Worm (Caenorhabditis elegans) whole organism, dauer: ENCODE results near the gene elb-1.

Experiments used
- unc-62 ChIP-seq: sonication (generic microtip); optimal IDR thresholded peaks from 2 replicates; lab custom pipeline; 2017; ENCODE audit warnings: missing biosample characterization, missing genetic modification reagents, missing genetic modification characterization

elb-1 gene

DNA sequence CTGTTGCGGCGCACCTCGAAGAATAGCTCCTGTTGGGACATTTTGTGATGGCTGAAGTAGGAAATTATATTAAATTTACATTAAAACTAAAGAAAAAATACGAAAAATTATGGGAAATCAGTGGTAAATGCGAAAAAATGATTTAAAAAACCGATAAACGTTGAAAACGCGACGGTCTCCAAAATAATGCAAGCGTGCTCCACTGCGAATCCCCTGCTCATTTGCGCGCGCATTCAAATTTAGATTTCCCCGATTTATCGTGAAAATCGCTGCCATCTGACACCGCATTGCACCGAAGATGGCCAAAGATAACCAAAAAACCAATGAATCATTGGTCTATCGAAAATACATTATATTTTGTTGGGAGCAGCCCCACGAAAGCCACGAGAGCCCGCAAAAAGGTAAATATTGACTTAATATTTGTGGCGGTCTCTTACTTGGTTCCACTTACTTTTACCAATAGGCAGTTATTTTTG, at the start of gene elb-1, which contains the start of gene Y41C4A.11:
Gene elb-1 (minus strand): TSS at position 51 of the 476 bp plus-strand sequence.
Gene Y41C4A.11 (plus strand): TSS at position 461 of the 476 bp plus-strand sequence.
- no peak for TF ChIP-seq unc-62

DNA sequence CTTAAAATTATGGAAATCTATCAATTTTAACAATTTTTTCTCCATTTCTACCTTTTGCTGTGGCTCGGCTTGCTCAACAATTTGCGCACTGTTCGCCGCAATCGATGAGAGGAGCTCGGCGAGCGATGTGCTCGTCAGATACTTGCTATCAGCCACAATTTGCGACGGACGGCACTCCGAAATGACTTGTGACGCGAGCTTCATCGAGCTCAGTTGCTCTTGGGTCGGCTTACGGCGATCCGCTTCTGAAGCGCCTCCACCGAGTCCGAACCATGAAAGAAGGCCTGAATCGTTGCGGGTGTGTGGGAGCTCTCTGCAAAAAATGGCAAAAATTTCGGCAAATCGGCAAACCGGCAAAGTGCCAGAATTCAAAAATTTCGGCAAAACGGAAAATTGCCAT, 41.4 kb upstream of the elb-1 start:
- no peak for TF ChIP-seq unc-62

DNA sequence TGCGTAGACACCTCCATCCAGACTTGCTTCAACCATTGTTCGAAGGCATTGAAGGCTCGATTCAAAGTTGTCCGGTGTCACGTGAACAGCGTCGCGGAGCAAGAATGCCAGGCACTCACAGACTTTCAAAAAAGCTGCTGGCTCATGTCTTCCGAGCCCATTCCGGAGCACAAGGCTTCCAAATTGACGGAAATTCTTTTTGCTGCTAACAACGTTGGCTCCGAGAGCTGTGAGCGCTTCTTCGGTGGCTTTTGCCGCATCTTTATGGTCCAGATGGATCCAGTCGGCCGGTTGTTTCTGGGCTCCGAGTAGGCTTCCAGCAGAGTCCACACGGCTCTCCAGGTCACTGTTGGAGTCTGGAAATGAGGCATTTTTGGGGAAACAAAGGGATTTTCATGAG, 38.6 kb upstream of the elb-1 start:
- no peak for TF ChIP-seq unc-62

DNA sequence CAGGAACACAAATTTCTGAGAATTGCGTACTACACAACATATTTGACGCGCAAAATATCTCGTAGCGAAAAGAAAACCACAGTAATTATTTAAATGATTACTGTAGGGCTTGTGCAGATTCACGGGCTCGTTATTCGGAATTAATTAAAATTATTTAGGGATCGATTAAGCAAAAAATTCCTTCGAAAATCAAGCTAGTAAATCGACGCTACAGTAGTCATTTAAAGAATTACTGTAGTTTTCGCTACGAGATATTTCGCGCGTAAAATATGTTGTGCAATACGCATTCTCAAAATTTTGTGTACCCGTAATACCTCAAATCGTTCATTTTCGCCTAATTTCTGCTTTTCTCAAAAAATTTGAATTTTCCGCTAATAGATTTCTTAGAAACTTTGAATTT, 31.6 kb upstream of the elb-1 start:
- no peak for TF ChIP-seq unc-62

DNA sequence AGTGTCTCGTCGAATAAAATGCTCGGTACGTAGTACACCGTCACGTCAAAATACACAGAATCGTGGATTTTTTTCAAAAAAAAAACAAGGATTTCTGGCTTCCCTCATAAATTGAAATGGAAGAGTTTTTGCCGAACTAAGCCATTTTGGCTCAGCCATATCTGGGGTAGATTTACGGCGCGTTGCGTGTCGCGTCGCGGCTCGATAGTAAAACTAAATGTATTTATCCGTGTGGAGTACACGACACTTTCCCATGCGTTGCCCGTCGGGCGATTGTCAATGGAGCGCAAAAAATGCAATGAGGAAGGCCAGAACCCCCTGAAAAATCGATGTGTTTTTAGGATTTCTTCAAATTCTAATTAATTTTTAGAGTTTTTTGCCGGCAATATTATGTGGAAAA, 31.0 kb upstream of the elb-1 start:
- TF ChIP-seq unc-62, result no peak

DNA sequence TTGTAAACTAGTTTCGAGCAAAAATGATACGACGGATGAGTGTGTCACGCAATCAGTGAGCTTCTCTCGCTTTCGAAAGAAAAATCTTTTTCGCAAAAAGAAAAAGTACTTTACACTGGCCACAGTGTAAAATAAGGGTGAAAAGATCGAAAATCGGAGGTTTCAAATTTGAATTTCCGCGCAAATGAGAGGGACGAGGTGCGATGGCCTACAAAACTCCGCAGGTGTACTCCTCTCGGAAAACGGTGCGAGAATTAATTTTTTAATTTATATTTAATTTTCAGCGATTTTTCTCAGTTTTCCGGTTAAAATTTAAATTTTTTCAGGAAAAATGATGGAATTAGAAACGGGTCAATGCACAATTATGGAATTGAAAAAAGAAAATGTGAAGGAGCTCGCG, 27.5 kb upstream of the elb-1 start, which contains the start of gene mrt-2:
Gene mrt-2 (plus strand): TSS at position 49 of the 400 bp plus-strand sequence.
- no peak for TF ChIP-seq unc-62

DNA sequence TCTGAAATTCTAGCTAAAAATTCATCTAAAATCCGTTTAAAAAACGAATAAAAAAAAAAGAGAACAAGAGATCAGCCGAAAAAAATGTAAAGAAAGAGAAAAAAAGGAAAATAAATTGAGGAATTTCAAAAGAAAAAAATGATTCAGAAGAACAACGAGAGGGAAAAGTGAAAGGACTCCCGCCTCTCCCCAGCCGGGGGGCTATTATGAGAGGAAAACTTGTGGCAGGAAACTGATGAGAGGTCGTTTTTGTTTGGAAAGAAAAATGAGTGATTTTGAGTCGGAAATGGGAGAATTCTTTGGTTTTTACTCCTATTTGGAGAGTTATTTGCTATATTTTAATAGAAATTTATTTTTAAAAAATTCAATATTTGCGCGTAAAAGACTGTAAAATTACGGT, 22.9 kb upstream of the elb-1 start:
- TF ChIP-seq unc-62, result no peak

DNA sequence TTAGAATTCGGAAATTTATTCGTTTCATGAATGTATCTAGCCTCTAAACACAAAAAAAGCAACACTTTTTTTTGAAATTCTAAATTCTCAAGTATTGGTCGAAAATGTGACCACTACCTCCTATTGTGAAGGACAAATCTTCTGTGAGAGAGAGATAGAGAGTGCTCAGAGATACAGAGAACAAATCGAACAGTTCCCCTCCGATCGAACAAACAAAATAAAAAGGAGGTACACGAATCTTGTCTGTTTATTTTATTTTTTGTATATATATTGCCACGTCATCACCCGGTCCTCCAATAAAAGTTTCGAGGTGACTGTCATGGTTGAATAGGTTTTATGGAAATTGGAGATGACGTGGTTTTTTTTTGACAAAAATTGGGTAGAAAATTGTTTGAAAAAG, 21.6 kb upstream of the elb-1 start:
- no peak for TF ChIP-seq unc-62

DNA sequence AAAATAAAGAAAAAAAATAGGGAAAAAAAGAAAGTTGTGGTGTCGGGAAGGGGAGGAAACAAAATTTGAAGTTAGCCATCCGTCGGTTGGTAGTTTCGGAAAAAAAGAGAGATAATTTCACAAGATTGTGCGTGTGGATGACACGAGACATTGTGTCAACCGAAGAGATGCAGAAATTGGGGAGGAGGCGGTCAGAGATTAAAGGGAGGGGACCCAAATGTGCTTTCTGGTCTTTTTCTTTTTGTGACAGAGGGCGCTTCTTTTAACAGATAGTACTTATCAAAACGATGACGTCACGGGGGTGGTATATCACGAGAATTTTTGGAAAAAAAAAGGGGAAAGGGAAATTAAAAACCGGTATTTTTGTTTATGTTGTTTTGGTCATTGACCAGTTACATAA, 19.2 kb upstream of the elb-1 start:
- no peak for TF ChIP-seq unc-62

DNA sequence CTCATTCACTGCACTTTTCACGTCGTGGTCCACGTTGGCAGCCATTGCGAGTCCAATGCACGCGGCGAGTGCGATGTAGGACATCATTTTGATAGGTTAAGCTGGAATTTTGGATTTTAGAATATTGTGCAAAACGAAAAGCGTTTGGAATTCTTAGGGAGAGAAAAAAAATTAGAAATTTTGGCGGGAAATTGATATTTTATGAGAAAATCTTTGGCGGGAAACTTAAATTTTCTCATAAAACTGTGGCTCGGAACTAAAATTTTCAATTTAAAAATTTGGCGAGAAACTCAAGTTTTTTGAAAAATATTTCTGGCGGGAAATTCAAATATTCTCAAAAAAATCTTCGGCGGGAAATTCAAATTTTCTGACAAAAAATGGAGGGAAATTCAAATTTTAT, 18.3 kb upstream of the elb-1 start, which contains the start of gene sup-1:
Gene sup-1 (minus strand): TSS at position 101 of the 400 bp plus-strand sequence.
- TF ChIP-seq unc-62, result no peak

DNA sequence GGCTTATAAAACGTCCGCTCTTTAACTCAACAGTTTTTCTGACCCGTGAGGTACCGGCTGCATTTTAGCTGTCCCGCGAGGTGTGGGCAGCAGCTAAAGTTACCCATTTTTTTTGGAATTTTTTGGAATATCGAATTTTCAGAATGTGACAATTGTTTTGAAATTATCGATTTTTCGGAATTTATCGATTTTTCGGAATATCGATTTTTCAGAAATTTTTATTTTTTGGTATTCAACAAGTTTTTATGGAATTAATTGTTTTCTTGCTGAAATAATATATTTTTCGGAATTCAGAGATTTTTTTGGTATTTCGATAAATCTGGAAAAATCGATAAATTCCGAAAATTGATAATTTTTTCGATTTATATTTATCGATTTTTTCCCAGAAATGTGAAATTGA, 13.7 kb upstream of the elb-1 start:
- TF ChIP-seq unc-62, result no peak

DNA sequence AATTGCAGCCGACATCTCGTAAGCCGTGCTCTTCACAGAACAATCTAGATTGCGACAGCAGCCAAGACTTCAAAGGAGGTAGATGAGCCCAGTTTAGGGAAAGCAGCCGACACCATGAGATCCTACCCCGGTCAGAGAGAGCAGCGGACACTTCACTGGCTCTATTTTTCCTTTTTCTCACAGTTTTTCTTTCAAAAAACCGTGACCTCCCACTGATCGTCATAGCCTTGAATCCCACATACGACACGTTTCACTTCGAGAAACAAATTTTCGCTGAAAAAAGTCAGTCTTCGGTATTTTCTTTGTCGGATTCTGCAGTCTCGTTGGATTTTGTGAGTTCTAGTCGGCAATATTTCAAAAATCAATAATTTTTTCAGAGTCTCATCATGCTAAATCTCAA, 12.8 kb upstream of the elb-1 start, which contains the start of gene Y41C4A.21:
Gene Y41C4A.21 (plus strand): TSS at position 301 of the 400 bp plus-strand sequence.
- no peak for TF ChIP-seq unc-62

DNA sequence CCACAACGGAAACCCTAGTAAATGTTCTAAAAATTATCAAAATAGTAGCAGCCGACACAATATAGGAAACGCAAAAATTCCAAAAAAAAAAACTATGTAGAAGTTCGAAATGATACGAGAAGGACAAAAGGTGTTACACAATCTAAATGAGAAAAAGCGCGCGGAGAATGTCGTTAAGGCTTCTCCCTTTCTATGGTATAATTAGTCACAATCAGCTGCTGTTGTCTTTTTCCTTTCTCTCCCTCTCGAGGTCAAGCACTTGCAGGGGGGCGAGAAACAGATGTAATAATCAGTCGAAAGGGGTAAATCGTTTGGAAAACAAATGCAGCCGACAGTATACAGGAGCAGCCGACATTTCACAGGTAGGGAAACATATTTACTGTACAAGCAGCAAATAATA, 12.2 kb upstream of the elb-1 start:
- TF ChIP-seq unc-62, result no peak

DNA sequence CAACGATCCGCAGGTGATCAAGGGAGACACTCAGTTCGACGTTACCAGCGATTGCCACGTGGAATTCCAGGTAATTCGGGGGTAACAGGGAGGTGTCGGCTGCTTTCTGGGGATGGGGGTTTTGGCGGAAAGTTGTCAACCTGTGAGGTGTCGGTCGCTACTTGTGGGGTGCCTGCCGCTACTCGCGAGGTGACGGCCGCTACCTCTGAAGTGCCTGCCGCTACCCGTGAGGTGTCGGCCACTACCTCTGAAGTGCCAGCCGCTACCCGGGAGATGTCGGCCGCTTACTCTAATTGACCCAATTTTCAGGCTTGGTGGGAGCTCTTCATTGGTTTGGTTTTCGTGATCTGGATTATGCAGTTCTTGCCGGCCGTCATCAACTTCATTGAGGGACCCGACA, 11.6 kb upstream of the elb-1 start:
- no peak for TF ChIP-seq unc-62

DNA sequence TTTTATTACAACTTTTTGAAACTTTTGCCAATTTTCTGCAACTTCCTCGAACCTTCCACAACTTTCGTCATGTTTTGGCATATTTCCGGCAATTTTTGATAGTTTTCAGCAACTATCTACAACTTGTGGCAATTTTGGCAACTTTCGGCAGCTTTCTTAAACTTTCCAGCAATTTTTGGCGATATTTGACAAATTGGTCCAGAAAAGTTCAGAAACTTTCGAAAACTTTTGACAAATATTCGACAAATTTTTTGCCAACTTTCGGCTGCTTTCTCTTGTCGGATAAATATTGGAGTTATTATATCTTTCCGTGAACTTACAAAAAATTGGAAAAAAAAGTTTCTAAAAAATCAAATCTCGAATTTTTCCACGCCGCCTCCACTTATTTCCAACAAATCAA, 11.1 kb upstream of the elb-1 start, which contains the start of gene Y41C4A.18:
Gene Y41C4A.18 (plus strand): TSS at position 301 of the 400 bp plus-strand sequence.
- no peak for TF ChIP-seq unc-62

DNA sequence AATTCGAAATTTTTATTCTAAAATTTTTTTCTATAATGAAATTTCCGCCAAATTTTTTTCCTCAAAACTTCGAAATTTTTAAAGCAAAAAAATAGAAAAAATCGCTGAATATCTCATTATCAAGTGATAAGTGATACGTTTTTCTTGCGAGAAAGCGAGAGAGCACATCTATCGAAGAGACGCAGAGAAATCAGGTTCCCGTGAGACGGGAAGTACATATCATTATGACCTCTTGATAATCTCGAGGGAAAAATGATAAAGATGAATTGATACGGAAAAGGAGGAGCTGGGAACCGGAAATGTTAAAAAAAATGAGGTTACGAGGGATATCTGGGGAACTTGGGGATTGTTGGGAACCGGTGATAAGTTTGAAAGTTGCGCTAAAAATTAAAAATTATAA, 7.8 kb upstream of the elb-1 start:
- no peak for TF ChIP-seq unc-62

DNA sequence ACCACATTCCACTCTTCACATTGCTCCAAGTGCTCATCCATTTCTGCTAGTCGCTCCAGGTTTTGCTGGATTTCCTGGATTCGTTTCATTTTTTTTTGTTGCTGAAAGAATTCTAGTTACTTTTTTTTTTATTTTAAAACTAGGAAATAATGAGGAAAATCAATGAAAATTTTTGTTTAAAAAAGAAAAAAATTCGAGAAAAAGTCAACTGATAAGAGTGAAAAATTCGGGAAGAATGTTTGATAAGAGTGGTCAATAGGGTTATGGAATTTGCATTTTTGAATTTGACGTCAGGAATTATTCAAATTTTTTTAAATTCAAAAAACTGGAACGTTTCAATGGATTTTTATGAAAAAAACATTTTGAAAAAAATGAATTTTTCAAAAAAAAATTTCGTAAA, 7.3 kb upstream of the elb-1 start, which contains the start of gene Y41C4A.12:
Gene Y41C4A.12 (minus strand): TSS at position 101 of the 400 bp plus-strand sequence.
- no peak for TF ChIP-seq unc-62

DNA sequence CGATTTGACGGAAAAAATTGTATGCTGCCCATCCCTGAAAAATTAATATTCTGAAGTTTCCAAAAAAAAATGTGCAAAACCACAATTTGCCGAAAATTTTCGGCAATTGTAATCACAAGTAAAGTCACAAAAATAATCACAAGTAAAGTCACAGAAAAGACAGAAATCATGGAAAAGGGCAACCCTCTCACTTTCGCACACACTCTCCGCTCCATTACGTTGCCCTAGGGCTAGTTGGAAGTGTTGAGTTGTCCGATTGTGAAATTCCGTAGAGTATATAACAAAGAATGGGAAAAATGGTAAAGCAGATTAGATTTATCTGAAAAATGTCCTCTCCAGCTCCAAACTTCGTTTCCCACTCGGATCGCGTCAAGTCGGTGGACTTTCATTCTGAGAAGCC, 2.2 kb upstream of the elb-1 start, which contains the start of gene Y41C4A.32:
Gene Y41C4A.32 (plus strand): TSS at position 302 of the 400 bp plus-strand sequence.
- TF ChIP-seq unc-62, result no peak

DNA sequence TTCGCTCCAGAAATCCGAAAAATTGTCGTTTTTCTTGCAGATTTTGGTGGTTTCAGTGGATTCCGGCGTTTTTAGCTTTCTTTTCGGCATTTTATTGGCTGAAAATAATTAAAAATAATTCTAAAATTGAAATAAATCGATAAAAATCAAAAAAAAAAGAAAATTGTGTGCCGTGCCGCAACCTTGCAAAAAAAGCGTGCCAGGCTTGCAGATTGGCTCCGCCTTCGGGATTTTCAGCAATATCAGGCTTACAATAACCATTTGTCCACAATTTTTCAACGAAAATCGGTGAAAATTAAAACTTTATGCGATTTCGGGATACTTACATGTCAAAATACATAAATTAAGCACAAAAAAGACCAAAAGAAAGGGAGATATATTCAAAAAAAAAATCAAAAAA, 702 bp downstream of the elb-1 start, which contains the start of gene Y41C4A.9:
Gene Y41C4A.9 (minus strand): TSS at position 98 of the 400 bp plus-strand sequence.
- TF ChIP-seq unc-62, result no peak
